Worm (Caenorhabditis elegans) whole organism, young adult: ENCODE measurements around the gene wrt-5.

Experiments used
- B0035.1 ChIP-seq: sonication (generic microtip); optimal IDR thresholded peaks from 2 replicates; lab custom pipeline; 2016; ENCODE audit warnings: missing genetic modification characterization, mild to moderate bottlenecking, missing compliant biosample characterization, missing genotype, missing genetic modification reagents
- F39B2.1 ChIP-seq: fragments of 200-800 bp; sonication (Bioruptor generic); IDR thresholded peaks from 2 replicates; pipeline ENCODE4 v1.3.6; 2022; ENCODE audit warnings: missing genetic modification reagents, missing genetic modification characterization, missing compliant biosample characterization
- K11D2.4 ChIP-seq: fragments of 200-800 bp; sonication (Bioruptor generic); IDR thresholded peaks from 2 replicates; pipeline ENCODE4 v1.3.6; 2022; ENCODE audit warnings: missing genetic modification reagents, missing genetic modification characterization, missing compliant biosample characterization
- K12H6.12 ChIP-seq: fragments of 200-800 bp; sonication (Bioruptor generic); optimal IDR thresholded peaks from 2 replicates; lab custom pipeline; 2018; ENCODE audit warnings: mild to moderate bottlenecking, missing genetic modification characterization, missing compliant biosample characterization
- T26A5.8 ChIP-seq: sonication (generic microtip); optimal IDR thresholded peaks from 2 replicates; lab custom pipeline; 2016; ENCODE audit warnings: missing genetic modification characterization, missing compliant biosample characterization
- cebp-1 ChIP-seq, 2 experiments: fragments of 200-800 bp in 1 of 2; sonication (Bioruptor generic) in 1 of 2; sonication (generic microtip) in 1 of 2; IDR thresholded peaks in 1 of 2; optimal IDR thresholded peaks in 1 of 2; 2 replicates each; pipeline versions ENCODE4 v1.3.6 to Lab custom; 2017 to 2022; ENCODE audit warnings: missing compliant biosample characterization in 2 of 2, missing genetic modification characterization in 2 of 2, mild to moderate bottlenecking in 1 of 2, missing genetic modification reagents in 1 of 2, moderate library complexity in 1 of 2
- cebp-2 ChIP-seq: fragments of 200-800 bp; sonication (Bioruptor generic); IDR thresholded peaks from 2 replicates; pipeline ENCODE4 v1.3.6; 2022; ENCODE audit warnings: missing genetic modification characterization, missing compliant biosample characterization
- ceh-100 ChIP-seq: fragments of 200-800 bp; sonication (Bioruptor generic); IDR thresholded peaks from 2 replicates; pipeline ENCODE4 v1.3.6; 2022; ENCODE audit warnings: missing genetic modification reagents, missing genetic modification characterization, missing compliant biosample characterization
- ceh-27 ChIP-seq: fragments of 200-800 bp; sonication (Bioruptor generic); optimal IDR thresholded peaks from 2 replicates; lab custom pipeline; 2018; ENCODE audit warnings: mild to moderate bottlenecking, missing genetic modification characterization, moderate library complexity, missing compliant biosample characterization
- die-1 ChIP-seq: sonication (generic microtip); optimal IDR thresholded peaks from 2 replicates; lab custom pipeline; 2016; ENCODE audit warnings: missing genotype, mild to moderate bottlenecking, missing genetic modification characterization, missing compliant biosample characterization
- efl-1 ChIP-seq: fragments of 150-350 bp; optimal IDR thresholded peaks from 2 replicates; lab custom pipeline; 2014; ENCODE audit warnings: missing biosample characterization, missing genetic modification reagents, missing genetic modification characterization
- egl-18 ChIP-seq: fragments of 200-800 bp; sonication (Bioruptor generic); IDR thresholded peaks from 2 replicates; pipeline ENCODE4 v1.3.6; 2022; ENCODE audit warnings: missing genetic modification reagents, missing genetic modification characterization, missing compliant biosample characterization
- egrh-3 ChIP-seq: fragments of 200-800 bp; sonication (Bioruptor generic); IDR thresholded peaks from 2 replicates; pipeline ENCODE4 v1.3.6; 2022; ENCODE audit warnings: missing genetic modification reagents, missing genetic modification characterization, missing compliant biosample characterization
- gei-17 ChIP-seq: fragments of 200-800 bp; sonication (Bioruptor generic); optimal IDR thresholded peaks from 2 replicates; lab custom pipeline; 2018; ENCODE audit warnings: mild to moderate bottlenecking, missing genetic modification characterization, missing compliant biosample characterization
- mcd-1 ChIP-seq: fragments of 200-800 bp; sonication (Bioruptor generic); IDR thresholded peaks from 2 replicates; pipeline ENCODE4 v1.3.6; 2022; ENCODE audit warnings: missing genetic modification reagents, missing genetic modification characterization, missing compliant biosample characterization
- mxl-1 ChIP-seq: sonication (generic microtip); optimal IDR thresholded peaks from 2 replicates; lab custom pipeline; 2016; ENCODE audit warnings: missing genetic modification characterization, missing compliant biosample characterization
- nfya-1 ChIP-seq: sonication (generic microtip); optimal IDR thresholded peaks from 2 replicates; lab custom pipeline; 2017; ENCODE audit warnings: antibody characterized with exemption, missing compliant biosample characterization, missing genetic modification characterization, borderline replicate concordance; ENCODE audit not compliant: insufficient read depth
- nhr-120 ChIP-seq: fragments of 200-800 bp; sonication (Bioruptor generic); IDR thresholded peaks from 2 replicates; pipeline ENCODE4 v1.3.6; 2022; ENCODE audit warnings: missing genetic modification characterization, missing compliant biosample characterization
- nhr-80 ChIP-seq: sonication (generic microtip); optimal IDR thresholded peaks from 2 replicates; lab custom pipeline; 2016; ENCODE audit warnings: missing genetic modification characterization, missing compliant biosample characterization
- nhr-90 ChIP-seq: sonication (generic microtip); optimal IDR thresholded peaks from 2 replicates; lab custom pipeline; 2016; ENCODE audit warnings: missing genotype, mild to moderate bottlenecking, missing genetic modification characterization, missing compliant biosample characterization
- rec-8 ChIP-seq, 2 experiments: sonication (generic microtip); optimal IDR thresholded peaks; 2 replicates each; lab custom pipeline; 2016; ENCODE audit warnings: mild to moderate bottlenecking in 2 of 2, missing genetic modification characterization in 2 of 2, missing genetic modification reagents in 2 of 2, missing genotype in 2 of 2, missing biosample characterization in 1 of 2, missing compliant biosample characterization in 1 of 2, moderate library complexity in 1 of 2
- rpc-1 ChIP-seq, 2 experiments: fragments of 150-350 bp in 1 of 2; sonication (generic microtip) in 1 of 2; optimal IDR thresholded peaks; 2 replicates each; lab custom pipeline; 2014 to 2018; ENCODE audit warnings: missing biosample characterization in 1 of 2, missing genetic modification characterization in 1 of 2, missing genetic modification reagents in 1 of 2, missing genotype in 1 of 2
- snpc-4 ChIP-seq, 5 experiments: fragments of 150-350 bp in 1 of 5; sonication (generic microtip) in 4 of 5; optimal IDR thresholded peaks; 2 replicates each; lab custom pipeline; 2014 to 2018; ENCODE audit warnings: missing genetic modification characterization in 5 of 5, missing biosample characterization in 3 of 5, antibody characterized with exemption in 2 of 5, mild to moderate bottlenecking in 2 of 5, missing compliant biosample characterization in 2 of 5, missing genotype in 2 of 5, moderate library complexity in 2 of 5, missing genetic modification reagents in 1 of 5
- zfh-2 ChIP-seq: fragments of 200-800 bp; sonication (Bioruptor generic); conservative IDR thresholded peaks from 2 replicates; pipeline ENCODE4 v1.3.6; 2022; ENCODE audit warnings: missing genetic modification reagents, missing genetic modification characterization, missing compliant biosample characterization
- ztf-18 ChIP-seq: sonication (generic microtip); optimal IDR thresholded peaks from 2 replicates; lab custom pipeline; 2016; ENCODE audit warnings: missing genotype, mild to moderate bottlenecking, missing genetic modification characterization, missing compliant biosample characterization
- ztf-25 ChIP-seq: fragments of 200-800 bp; sonication (Bioruptor generic); IDR thresholded peaks from 2 replicates; pipeline ENCODE4 v1.3.6; 2022; ENCODE audit warnings: missing genetic modification reagents, missing genetic modification characterization, missing compliant biosample characterization

The wrt-5 gene

DNA sequence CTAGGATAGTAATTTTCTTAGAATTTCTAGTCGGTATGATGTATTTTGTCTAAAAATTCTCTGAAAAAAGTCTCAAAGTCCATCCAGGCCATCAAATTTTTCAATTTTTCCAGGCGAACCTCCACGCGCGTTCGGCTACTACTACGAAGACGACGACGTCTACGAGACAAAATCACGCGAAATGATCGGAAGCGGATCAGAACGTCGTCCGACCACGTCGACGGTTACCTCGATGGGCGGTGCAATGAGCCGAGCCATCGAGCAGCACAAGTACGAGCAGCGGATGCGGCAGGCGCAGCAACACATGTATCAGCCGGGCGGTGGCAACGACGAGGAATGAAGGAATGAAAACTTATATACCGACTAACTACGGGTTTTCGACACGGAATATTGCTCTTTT is 37.8 kb downstream of the wrt-5 start:
- TF ChIP-seq rec-8 (tag; optimal IDR thresholded peaks at IDR 0.05; lab: Kevin White, UChicago) (no peak), egl-18 (0 out of 2 replicates have a peak, but pooled peaks have one; percentile 6), B0035.1 (no peak), nfya-1 (no peak), mcd-1 (GFP tag; lab: Robert Waterston, UW) (0 out of 2 replicates have a peak, but pooled peaks have one; percentile 7), gei-17 (GFP tag; lab: Kevin White, UChicago) (no peak), zfh-2 (GFP tag; lab: Robert Waterston, UW) (peak; percentile 62)

DNA sequence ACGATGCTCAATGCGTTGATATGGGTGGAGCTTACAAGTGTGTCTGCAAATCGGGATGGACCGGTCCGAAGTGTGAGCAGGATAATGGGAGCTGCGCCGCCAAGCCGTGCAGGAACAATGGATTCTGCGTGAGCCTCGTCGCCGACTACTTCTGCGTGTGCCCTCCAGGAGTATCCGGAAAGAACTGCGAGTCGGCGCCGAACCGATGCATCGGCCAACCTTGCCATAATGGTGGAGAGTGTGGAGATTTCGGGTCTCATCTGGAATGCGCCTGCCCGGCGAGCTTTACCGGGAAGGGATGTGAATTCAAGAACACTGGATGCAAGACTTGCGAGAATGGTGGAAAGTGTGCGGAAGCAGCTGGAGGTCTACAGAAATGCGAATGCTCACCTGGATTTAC is 41.5 kb downstream of the wrt-5 start:
- no peak for TF ChIP-seq mcd-1 (GFP tag; lab: Robert Waterston, UW)
- peak; percentile 75 for TF ChIP-seq zfh-2 (GFP tag; lab: Robert Waterston, UW)

DNA sequence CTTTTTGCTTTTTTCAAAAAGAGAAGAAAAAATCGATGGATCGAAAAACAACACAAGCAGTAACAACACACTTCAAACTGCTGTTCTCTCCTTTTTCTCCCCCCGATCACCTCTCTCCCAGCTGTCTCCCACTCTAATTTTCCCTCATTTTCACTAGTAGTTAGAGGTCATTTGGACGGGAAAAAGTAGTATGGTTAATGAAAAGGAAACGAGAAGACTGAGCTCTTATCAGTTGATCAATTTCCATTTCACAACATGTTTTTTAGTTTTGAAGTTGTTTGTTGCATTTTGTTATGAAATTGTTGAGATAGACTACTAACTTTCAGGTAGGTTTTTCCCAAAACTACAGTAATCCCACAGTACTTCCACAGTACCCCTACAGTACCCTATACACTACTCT is 43.0 kb downstream of the wrt-5 start:
- TF ChIP-seq K12H6.12 (tag; lab: Kevin White, UChicago): no peak
- TF ChIP-seq F39B2.1: no peak
- no peak for TF ChIP-seq ztf-18 (tag; lab: Kevin White, UChicago)
- no peak for TF ChIP-seq ceh-100 (GFP tag; lab: Robert Waterston, UW)
- peak; percentile 29; the same call in 1 of the 2 replicates for TF ChIP-seq cebp-1 (GFP tag; IDR thresholded peaks at IDR 0.05; lab: Robert Waterston, UW)
- peak; percentile 54 for TF ChIP-seq cebp-1 (tag; optimal IDR thresholded peaks at IDR 0.05; lab: Kevin White, UChicago)
- TF ChIP-seq nhr-90 (tag; lab: Kevin White, UChicago): no peak
- TF ChIP-seq mxl-1 (tag; lab: Kevin White, UChicago): no peak
- no peak for TF ChIP-seq nhr-120 (GFP tag; lab: Robert Waterston, UW)
- TF ChIP-seq cebp-2 (GFP tag; lab: Robert Waterston, UW): no peak
- TF ChIP-seq K11D2.4 (GFP tag; lab: Robert Waterston, UW): no peak
- no peak for TF ChIP-seq T26A5.8 (tag; lab: Kevin White, UChicago)
- TF ChIP-seq nhr-80 (tag; lab: Kevin White, UChicago): peak; percentile 12

DNA sequence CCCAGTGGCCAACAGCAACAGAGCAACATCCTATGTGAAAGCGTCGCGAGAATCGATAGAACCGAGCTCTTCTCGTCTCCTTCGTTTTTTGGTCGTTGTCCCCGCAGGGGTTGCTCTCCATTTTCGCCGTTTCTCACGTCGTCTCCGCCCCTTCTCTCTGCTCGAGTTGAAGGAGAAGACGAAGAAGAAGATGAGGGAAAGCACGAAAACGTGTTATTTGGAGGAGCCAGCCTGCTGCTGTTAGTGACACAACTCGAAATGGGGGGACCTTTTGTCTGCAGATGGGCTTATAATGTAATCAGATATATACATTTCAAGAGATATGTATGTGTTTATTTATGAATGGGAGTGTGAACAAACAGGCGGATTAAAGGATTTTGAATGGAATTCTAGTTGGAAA is 43.7 kb downstream of the wrt-5 start, which contains the start of gene W02C12.2:
TSS of gene W02C12.2 (minus strand) at position 277 of the 400 bp plus-strand sequence.
- TF ChIP-seq zfh-2 (GFP tag; lab: Robert Waterston, UW) (peak; percentile 53; the same call in 1 of the 2 replicates), efl-1 (GFP tag; lab: Kevin White, UChicago) (no peak), ztf-25 (GFP tag; lab: Robert Waterston, UW) (no peak), ceh-27 (GFP tag; lab: Kevin White, UChicago) (peak; percentile 30)

DNA sequence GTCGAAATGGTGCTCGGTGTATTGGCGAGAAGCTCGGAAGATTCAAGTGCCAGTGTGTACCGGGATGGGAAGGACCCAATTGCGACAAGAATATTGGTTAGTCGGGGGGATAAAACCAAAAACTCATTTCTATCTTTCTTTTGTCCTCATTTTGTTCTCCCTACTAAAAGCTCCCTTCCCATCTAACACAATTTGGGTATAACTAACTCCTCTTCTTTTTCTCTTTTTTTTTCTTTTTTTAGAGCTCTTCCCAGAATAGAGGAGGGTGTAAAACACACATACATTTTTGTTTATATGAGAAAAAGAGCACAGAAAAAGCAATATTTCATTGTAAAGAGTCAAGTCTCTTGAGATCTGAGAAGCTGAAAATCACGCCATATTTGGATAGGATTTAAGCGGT is 46.3 kb downstream of the wrt-5 start:
- TF ChIP-seq die-1 (tag; lab: Kevin White, UChicago) (no peak), egrh-3 (no peak)
- TF ChIP-seq, all 124 proteins: peak for 0

DNA sequence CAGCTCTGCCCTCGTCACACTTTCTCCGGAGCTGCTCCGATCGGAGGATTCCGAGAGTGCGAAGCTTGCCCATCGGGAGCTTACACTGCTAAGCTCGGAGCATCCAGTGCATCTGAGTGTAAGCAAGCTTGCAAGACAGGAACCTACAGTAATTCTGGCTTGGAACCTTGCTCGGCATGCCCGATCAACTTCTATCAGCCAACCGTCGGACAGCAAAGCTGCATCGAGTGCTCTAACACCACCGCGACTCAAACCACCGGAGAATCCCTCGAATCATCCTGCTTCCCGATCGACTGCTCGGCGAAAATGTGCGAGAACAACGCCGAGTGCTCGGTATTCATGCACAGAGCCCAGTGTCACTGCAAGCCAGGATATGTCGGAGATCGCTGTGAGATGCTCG is 47.2 kb downstream of the wrt-5 start:
- TF ChIP-seq rpc-1 (optimal IDR thresholded peaks at IDR 0.05; lab: Kevin White, UChicago) (no peak), rpc-1 (tag; optimal IDR thresholded peaks at IDR 0.05; lab: Kevin White, UChicago) (no peak), zfh-2 (GFP tag; lab: Robert Waterston, UW) (peak; percentile 71), ztf-18 (tag; lab: Kevin White, UChicago) (no peak), mcd-1 (GFP tag; lab: Robert Waterston, UW) (0 out of 2 replicates have a peak, but pooled peaks have one; percentile 20), snpc-4 (GFP tag; optimal IDR thresholded peaks at IDR 0.05; lab: Kevin White, UChicago) (no peak), snpc-4 (tag; optimal IDR thresholded peaks at IDR 0.05; lab: Kevin White, UChicago) (no peak)
